Fruit fly (Drosophila melanogaster) whole organism, prepupa: ENCODE results near the gene Ent1.

Experiments used
- CG11762 ChIP-seq: fragments of 200-800 bp; sonication (Bioruptor generic); optimal IDR thresholded peaks from 3 replicates; lab custom pipeline; 2016; ENCODE audit warnings: missing biosample characterization, missing genetic modification characterization; ENCODE audit not compliant: insufficient read depth
- CG6792 ChIP-seq: fragments of 200-800 bp; sonication (Bioruptor generic); optimal IDR thresholded peaks from 3 replicates; lab custom pipeline; 2016; ENCODE audit warnings: missing biosample characterization, missing genetic modification characterization

DNA sequence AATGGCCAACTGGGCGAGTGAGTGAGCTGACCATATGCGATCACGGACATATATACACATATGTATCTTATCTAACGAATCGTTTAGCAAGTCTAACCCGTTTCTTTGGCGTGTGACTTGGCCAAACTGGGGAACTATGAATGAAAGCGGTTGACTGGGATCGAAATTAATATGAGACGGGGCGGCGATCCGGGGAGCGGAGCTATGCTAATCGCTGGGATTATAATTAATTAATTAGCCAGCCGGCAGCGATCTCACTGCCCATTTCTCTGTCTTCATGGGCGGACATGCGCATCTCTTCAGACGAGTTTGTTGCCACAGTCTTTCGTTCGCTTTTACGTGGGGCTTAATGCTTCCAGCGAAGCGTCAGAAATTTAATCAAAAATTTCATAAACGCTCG, 34.9 kb upstream of the Ent1 start:
- TF ChIP-seq CG6792 (GFP tag; lab: Kevin White, UChicago) = no peak
- no peak for TF ChIP-seq CG11762
